Fruit fly (Drosophila melanogaster): ENCODE measurements around the gene CG15890.
A peak's percentile ranks its signal among the peaks of the same experiment; 100 is the strongest.

DNA sequence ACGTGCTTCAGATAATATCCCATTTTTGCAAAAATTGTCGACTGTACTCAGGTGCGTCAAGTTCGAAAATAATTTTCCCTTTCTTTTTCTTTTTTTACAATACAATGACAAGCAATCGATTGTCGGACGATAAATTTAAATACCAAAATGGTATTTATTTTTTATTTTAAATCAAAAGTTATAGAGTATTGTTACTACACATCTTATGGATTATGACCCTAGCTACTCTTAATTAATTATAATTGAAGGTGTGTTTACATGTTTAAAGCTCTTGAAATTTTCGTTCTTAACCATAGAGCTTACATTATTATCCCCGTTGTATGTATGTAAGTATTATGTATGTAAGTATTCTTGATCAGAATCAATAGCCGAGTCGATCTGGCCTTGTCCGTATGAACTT is 46.7 kb downstream of the CG15890 start, which contains the start of gene hog:
- TF ChIP-seq usp (GFP tag; optimal IDR thresholded peaks at IDR 0.05) (no peak), fru (GFP tag; optimal IDR thresholded peaks at IDR 0.05) (no peak), Dfd (GFP tag; optimal IDR thresholded peaks at IDR 0.05) (peak; percentile 49), Jra (GFP tag; optimal IDR thresholded peaks at IDR 0.05) (no peak), psq (GFP tag; optimal IDR thresholded peaks at IDR 0.05) (no peak), Sp1 (GFP tag; optimal IDR thresholded peaks at IDR 0.05) (no peak), CG32264 (GFP tag; optimal IDR thresholded peaks at IDR 0.05) (no peak), Hr83 (GFP tag; optimal IDR thresholded peaks at IDR 0.05; ENCODE audit: poor library complexity, severe bottlenecking) (no peak), Abd-B (GFP tag; optimal IDR thresholded peaks at IDR 0.05) (no peak), br (GFP tag; optimal IDR thresholded peaks at IDR 0.05) (no peak)

All from whole organism, wandering third instar larva.